Worm (Caenorhabditis elegans) whole organism, L4/young adult: ENCODE measurements around the gene Y51A2B.4.

Experiments used
- W03F9.2 ChIP-seq: fragments of 150-350 bp; optimal IDR thresholded peaks from 2 replicates; lab custom pipeline; 2014; ENCODE audit warnings: missing biosample characterization, missing genetic modification characterization
- him-1 ChIP-seq: sonication (generic microtip); optimal IDR thresholded peaks from 2 replicates; lab custom pipeline; 2016; ENCODE audit warnings: missing genotype, missing genetic modification reagents, missing genetic modification characterization, missing compliant biosample characterization

ce11 chrV:18375551-18375950 lies 13.4 kb downstream of the Y51A2B.4 start:
- no peak for TF ChIP-seq W03F9.2 (tag; lab: Kevin White, UChicago)
- TF ChIP-seq him-1 (tag; lab: Kevin White, UChicago), result no peak
